Fruit fly (Drosophila melanogaster) whole organism, wandering third instar larva: ENCODE results near the gene Sfxn2.

ENCODE experiments used
- Abd-B ChIP-seq: fragments of >200 bp; optimal IDR thresholded peaks from 2 replicates; lab custom pipeline; 2017; ENCODE audit warnings: missing biosample characterization, missing genetic modification characterization
- CG32264 ChIP-seq: fragments of 200-800 bp; sonication (Bioruptor generic); optimal IDR thresholded peaks from 2 replicates; lab custom pipeline; 2016; ENCODE audit warnings: missing biosample characterization, missing genetic modification characterization
- CG9705 ChIP-seq: fragments of 200-800 bp; sonication (Bioruptor generic); optimal IDR thresholded peaks from 2 replicates; lab custom pipeline; 2018; ENCODE audit warnings: missing biosample characterization, mild to moderate bottlenecking, missing genetic modification characterization
- CrebA ChIP-seq: fragments of 200-800 bp; sonication (Bioruptor generic); optimal IDR thresholded peaks from 2 replicates; lab custom pipeline; 2016; ENCODE audit warnings: missing biosample characterization, mild to moderate bottlenecking, missing genetic modification characterization, borderline replicate concordance
- Dfd ChIP-seq: fragments of >200 bp; optimal IDR thresholded peaks from 2 replicates; lab custom pipeline; 2017; ENCODE audit warnings: missing biosample characterization, missing genetic modification characterization
- Dif ChIP-seq: fragments of 200-275, 200-300 bp; sonication (Bioruptor generic); optimal IDR thresholded peaks from 2 replicates; lab custom pipeline; 2018; ENCODE audit warnings: missing biosample characterization, missing genetic modification characterization; ENCODE audit not compliant: partially characterized antibody
- GATAd ChIP-seq: sonication (Bioruptor generic); optimal IDR thresholded peaks from 2 replicates; lab custom pipeline; 2016; ENCODE audit warnings: missing biosample characterization, missing genetic modification characterization
- HLH106 ChIP-seq: fragments of 200-800 bp; optimal IDR thresholded peaks from 3 replicates; lab custom pipeline; 2019; ENCODE audit warnings: missing biosample characterization, mild to moderate bottlenecking, missing genetic modification characterization, moderate library complexity
- Hnf4 ChIP-seq: fragments of 200-800 bp; sonication (Bioruptor generic); optimal IDR thresholded peaks from 2 replicates; lab custom pipeline; 2016; ENCODE audit warnings: missing biosample characterization, mild to moderate bottlenecking, missing genetic modification characterization
- Hr78 ChIP-seq: fragments of >200 bp; optimal IDR thresholded peaks from 2 replicates; lab custom pipeline; 2017; ENCODE audit warnings: missing biosample characterization, missing genetic modification characterization
- Hr83 ChIP-seq: fragments of 200-300 bp; sonication (Bioruptor generic); optimal IDR thresholded peaks from 2 replicates; lab custom pipeline; 2016; ENCODE audit warnings: missing biosample characterization, mild to moderate bottlenecking, missing genetic modification characterization, moderate library complexity; ENCODE audit not compliant: poor library complexity, severe bottlenecking
- Jra ChIP-seq: sonication (Bioruptor generic); optimal IDR thresholded peaks from 2 replicates; lab custom pipeline; 2016; ENCODE audit warnings: missing biosample characterization, missing genetic modification characterization
- Mio ChIP-seq: sonication (Bioruptor generic); optimal IDR thresholded peaks from 2 replicates; lab custom pipeline; 2016; ENCODE audit warnings: missing biosample characterization, missing genetic modification characterization
- Myc ChIP-seq: fragments of >200 bp; optimal IDR thresholded peaks from 2 replicates; lab custom pipeline; 2017
- N ChIP-seq: fragments of >200 bp; optimal IDR thresholded peaks from 2 replicates; lab custom pipeline; 2018; ENCODE audit warnings: missing biosample characterization, missing external identifiers, missing genetic modification characterization
- OdsH ChIP-seq: fragments of 200-800 bp; sonication (Bioruptor generic); optimal IDR thresholded peaks from 2 replicates; lab custom pipeline; 2016; ENCODE audit warnings: missing biosample characterization, mild to moderate bottlenecking, missing genetic modification characterization
- Rel ChIP-seq, 2 experiments: fragments of 200-800 bp; sonication (Bioruptor generic) in 1 of 2; optimal IDR thresholded peaks; 2 replicates in 1 of 2; 3 replicates in 1 of 2; lab custom pipeline; 2016 to 2019; ENCODE audit warnings: mild to moderate bottlenecking in 2 of 2, missing biosample characterization in 2 of 2, missing genetic modification characterization in 2 of 2, moderate library complexity in 1 of 2
- Sp1 ChIP-seq: fragments of 200-800 bp; sonication (Bioruptor generic); optimal IDR thresholded peaks from 3 replicates; lab custom pipeline; 2019; ENCODE audit warnings: missing biosample characterization, mild to moderate bottlenecking, missing genetic modification characterization, moderate library complexity
- Vsx2 ChIP-seq: fragments of 200-300, 225-300 bp; sonication (Bioruptor generic); optimal IDR thresholded peaks from 2 replicates; lab custom pipeline; 2018; ENCODE audit warnings: missing biosample characterization, missing genetic modification characterization; ENCODE audit not compliant: partially characterized antibody
- br ChIP-seq: fragments of 200-800 bp; sonication (Bioruptor generic); optimal IDR thresholded peaks from 2 replicates; lab custom pipeline; 2016; ENCODE audit warnings: missing biosample characterization, missing genetic modification characterization
- brk ChIP-seq: fragments of 200-800 bp; sonication (Bioruptor generic); optimal IDR thresholded peaks from 2 replicates; lab custom pipeline; 2016; ENCODE audit warnings: missing biosample characterization, mild to moderate bottlenecking, missing genetic modification characterization
- dl ChIP-seq, 2 experiments: fragments of 175-275, 200-275 bp in 1 of 2; fragments of 200-275 bp in 1 of 2; sonication (Bioruptor generic); optimal IDR thresholded peaks; lab custom pipeline; 2018; ENCODE audit warnings: mild to moderate bottlenecking in 2 of 2, missing biosample characterization in 2 of 2, missing genetic modification characterization in 2 of 2, moderate library complexity in 2 of 2; ENCODE audit not compliant: partially characterized antibody in 2 of 2, insufficient read depth in 1 of 2
- dmrt93B ChIP-seq: fragments of 200-800 bp; sonication (Bioruptor generic); optimal IDR thresholded peaks from 2 replicates; lab custom pipeline; 2018; ENCODE audit warnings: missing biosample characterization, mild to moderate bottlenecking, missing genetic modification characterization
- dsf ChIP-seq: sonication (Bioruptor generic); optimal IDR thresholded peaks from 2 replicates; lab custom pipeline; 2016; ENCODE audit warnings: missing biosample characterization, missing genetic modification characterization, borderline replicate concordance
- ey ChIP-seq: fragments of 200-800 bp; sonication (Bioruptor generic); optimal IDR thresholded peaks from 2 replicates; lab custom pipeline; 2016; ENCODE audit warnings: missing biosample characterization, missing genetic modification characterization
- foxo ChIP-seq, 2 experiments: fragments of 200-800 bp; sonication (Bioruptor generic); optimal IDR thresholded peaks; 2 replicates in 1 of 2; 3 replicates in 1 of 2; lab custom pipeline; 2016 to 2017; ENCODE audit warnings: missing biosample characterization in 2 of 2, missing genetic modification characterization in 2 of 2
- fru ChIP-seq: fragments of 200-800 bp; sonication (Bioruptor generic); optimal IDR thresholded peaks from 3 replicates; lab custom pipeline; 2016; ENCODE audit warnings: missing biosample characterization, mild to moderate bottlenecking, missing genetic modification characterization
- h ChIP-seq: fragments of 200-800 bp; sonication (Bioruptor generic); optimal IDR thresholded peaks from 3 replicates; lab custom pipeline; 2016; ENCODE audit warnings: missing biosample characterization, mild to moderate bottlenecking, missing genetic modification characterization
- jim ChIP-seq: fragments of 175-275, 200-325 bp; sonication (Bioruptor generic); optimal IDR thresholded peaks from 2 replicates; lab custom pipeline; 2016; ENCODE audit warnings: missing biosample characterization, mild to moderate bottlenecking, missing genetic modification characterization
- lola ChIP-seq: fragments of >200 bp; optimal IDR thresholded peaks from 2 replicates; lab custom pipeline; 2017; ENCODE audit warnings: missing biosample characterization, missing genetic modification characterization
- pan ChIP-seq: fragments of >200 bp; optimal IDR thresholded peaks from 2 replicates; lab custom pipeline; 2017
- psq ChIP-seq: fragments of 200-800 bp; sonication (Bioruptor generic); optimal IDR thresholded peaks from 3 replicates; lab custom pipeline; 2017; ENCODE audit warnings: missing biosample characterization, mild to moderate bottlenecking, missing genetic modification characterization, moderate library complexity
- rgr ChIP-seq: fragments of 200-800 bp; sonication (Bioruptor generic); optimal IDR thresholded peaks from 3 replicates; lab custom pipeline; 2016; ENCODE audit warnings: missing biosample characterization, mild to moderate bottlenecking, missing genetic modification characterization
- sage ChIP-seq: fragments of 200-800 bp; sonication (Bioruptor generic); optimal IDR thresholded peaks from 2 replicates; lab custom pipeline; 2016; ENCODE audit warnings: missing biosample characterization, mild to moderate bottlenecking, missing genetic modification characterization
- sv ChIP-seq: fragments of 200-800 bp; sonication (Bioruptor generic); optimal IDR thresholded peaks from 3 replicates; lab custom pipeline; 2016; ENCODE audit warnings: missing biosample characterization, missing genetic modification characterization
- tai ChIP-seq: sonication (Bioruptor generic); optimal IDR thresholded peaks from 2 replicates; lab custom pipeline; 2016; ENCODE audit warnings: missing biosample characterization, missing genetic modification characterization
- usp ChIP-seq: fragments of >200 bp; optimal IDR thresholded peaks from 2 replicates; lab custom pipeline; 2017; ENCODE audit warnings: missing biosample characterization, missing genetic modification characterization
- woc ChIP-seq: sonication (Bioruptor generic); optimal IDR thresholded peaks from 2 replicates; lab custom pipeline; 2016; ENCODE audit warnings: missing biosample characterization, mild to moderate bottlenecking, missing genetic modification characterization

Sfxn2 gene

DNA sequence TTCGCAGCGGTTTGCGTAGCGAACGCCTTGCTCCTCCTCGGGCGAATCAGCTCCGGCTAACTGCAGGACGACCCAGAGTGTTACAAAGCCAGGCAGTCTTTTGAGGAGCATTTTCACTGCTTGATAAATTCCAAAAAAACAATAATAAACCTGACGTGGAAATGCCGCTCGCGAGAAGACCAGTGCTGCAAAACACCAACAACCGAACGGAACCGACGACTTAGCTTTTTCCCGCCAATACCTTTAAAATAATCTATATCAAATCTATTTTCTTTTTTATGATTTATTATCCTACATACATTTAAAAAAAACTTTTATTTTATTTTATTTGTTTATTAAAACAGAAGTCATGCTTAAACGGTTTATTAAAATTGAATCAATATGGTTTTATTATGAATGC lies 33.1 kb downstream of the Sfxn2 start, which contains the start of gene CNPYb:
Gene CNPYb (minus strand): TSS at position 186 of the 400 bp plus-strand sequence.
- TF ChIP-seq pan (lab: Kevin White, UChicago) (no peak), Jra (no peak), dl (GFP tag; optimal IDR thresholded peaks at IDR 0.05; lab: Kevin White, UChicago; ENCODE audit: insufficient read depth in 1 of 2, partially characterized antibody in 2 of 2) (no peak), Dif (GFP tag; lab: Kevin White, UChicago) (no peak), sage (GFP tag; lab: Kevin White, UChicago) (peak; percentile 47), rgr (GFP tag; lab: Kevin White, UChicago) (no peak), Hnf4 (no peak), dmrt93B (GFP tag; lab: Kevin White, UChicago) (no peak), CG9705 (peak; percentile 6), br (GFP tag; lab: Kevin White, UChicago) (no peak), GATAd (GFP tag; lab: Kevin White, UChicago) (no peak), h (GFP tag; lab: Kevin White, UChicago) (no peak), CrebA (GFP tag; lab: Kevin White, UChicago) (no peak), OdsH (no peak), jim (GFP tag; lab: Kevin White, UChicago) (no peak), Dfd (GFP tag; lab: Kevin White, UChicago) (no peak), Hr83 (GFP tag; lab: Kevin White, UChicago) (no peak), fru (no peak), CG32264 (GFP tag; lab: Kevin White, UChicago) (no peak), Abd-B (GFP tag; lab: Kevin White, UChicago) (no peak), Sp1 (peak; percentile 21), lola (no peak), dsf (no peak), Myc (peak; percentile 72), usp (GFP tag; lab: Kevin White, UChicago) (no peak), Vsx2 (GFP tag; lab: Kevin White, UChicago) (no peak), woc (GFP tag; lab: Kevin White, UChicago) (peak; percentile 34), sv (GFP tag; lab: Kevin White, UChicago) (no peak), brk (GFP tag; lab: Kevin White, UChicago) (no peak), Hr78 (GFP tag; lab: Kevin White, UChicago) (no peak), N (GFP tag; lab: Kevin White, UChicago) (no peak), HLH106 (tag; lab: Kevin White, UChicago) (no peak), psq (GFP tag; lab: Kevin White, UChicago) (no peak), foxo (GFP tag; optimal IDR thresholded peaks at IDR 0.05; lab: Kevin White, UChicago) (no peak), Mio (GFP tag; lab: Kevin White, UChicago) (no peak), tai (GFP tag; lab: Kevin White, UChicago) (no peak), Rel (GFP tag; optimal IDR thresholded peaks at IDR 0.05; lab: Kevin White, UChicago) (no peak), Rel (tag; optimal IDR thresholded peaks at IDR 0.05; lab: Kevin White, UChicago) (no peak), ey (GFP tag; lab: Kevin White, UChicago) (no peak)
- TF ChIP-seq, all 38 proteins: peak for 5

DNA sequence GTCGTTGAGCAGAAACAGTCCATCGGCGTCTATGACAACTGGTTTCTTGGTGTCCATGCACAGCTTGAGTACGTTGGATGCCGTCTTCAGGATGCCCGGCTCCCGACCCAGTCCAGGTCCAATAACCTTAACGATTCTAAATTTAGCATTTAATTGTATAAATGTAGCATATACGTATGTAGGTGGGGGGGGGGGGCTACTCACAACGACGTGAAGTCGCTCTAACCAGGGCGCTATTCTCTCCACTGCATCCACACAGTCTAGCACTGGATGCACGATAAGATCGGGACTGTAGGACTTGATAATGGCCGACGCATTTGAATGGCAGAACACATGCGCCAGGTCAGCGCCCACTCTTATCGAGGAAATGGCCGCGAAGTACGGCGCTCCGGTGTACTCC lies 34.1 kb downstream of the Sfxn2 start:
- TF ChIP-seq Dfd (GFP tag; lab: Kevin White, UChicago) = peak; percentile 59
- no peak for TF ChIP-seq Jra

DNA sequence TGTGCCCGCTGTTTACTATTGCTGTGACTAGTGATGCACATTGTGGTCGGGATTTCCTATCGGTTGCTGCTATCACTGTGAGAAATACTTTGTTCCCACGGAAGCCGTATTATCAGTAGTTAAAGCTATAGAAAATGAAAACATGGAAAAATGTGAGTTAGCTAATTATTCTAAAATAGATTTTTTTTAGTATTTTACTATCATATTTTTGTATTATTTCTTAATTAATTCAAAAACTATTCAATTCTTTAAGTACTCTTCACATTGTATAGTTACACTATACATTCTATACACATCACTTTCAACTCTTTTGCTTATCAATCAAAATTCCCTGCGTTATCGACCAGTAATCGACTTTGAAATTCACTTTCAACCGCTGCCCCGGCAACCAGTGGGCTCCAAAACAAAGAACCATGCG lies 34.7 kb downstream of the Sfxn2 start, which contains the start of the genes Naxd and CG14079:
Gene Naxd (minus strand): TSS at position 45 of the 418 bp plus-strand sequence.
Gene CG14079 (plus strand): TSS at position 335 of the 418 bp plus-strand sequence.
- TF ChIP-seq CrebA (GFP tag; lab: Kevin White, UChicago) (no peak), HLH106 (tag; lab: Kevin White, UChicago) (peak; percentile 78), psq (GFP tag; lab: Kevin White, UChicago) (peak; percentile 73), Abd-B (GFP tag; lab: Kevin White, UChicago) (no peak), GATAd (GFP tag; lab: Kevin White, UChicago) (peak; percentile 24), CG9705 (peak; percentile 47), dsf (peak; percentile 19), Hr83 (GFP tag; lab: Kevin White, UChicago) (peak; percentile 42), br (GFP tag; lab: Kevin White, UChicago) (peak; percentile 63), Mio (GFP tag; lab: Kevin White, UChicago) (no peak), ey (GFP tag; lab: Kevin White, UChicago) (peak; percentile 64), Jra (peak; percentile 41), Sp1 (peak; percentile 62), CG32264 (GFP tag; lab: Kevin White, UChicago) (no peak), Vsx2 (GFP tag; lab: Kevin White, UChicago) (no peak), OdsH (peak; percentile 77), lola (no peak), Hr78 (GFP tag; lab: Kevin White, UChicago) (no peak), h (GFP tag; lab: Kevin White, UChicago) (peak; percentile 78), Rel (GFP tag; optimal IDR thresholded peaks at IDR 0.05; lab: Kevin White, UChicago) (no peak), Rel (tag; optimal IDR thresholded peaks at IDR 0.05; lab: Kevin White, UChicago) (no peak), sv (GFP tag; lab: Kevin White, UChicago) (peak; percentile 26), brk (GFP tag; lab: Kevin White, UChicago) (no peak), dl (GFP tag; optimal IDR thresholded peaks at IDR 0.05; lab: Kevin White, UChicago; ENCODE audit: insufficient read depth in 1 of 2, partially characterized antibody in 2 of 2) (no peak), sage (GFP tag; lab: Kevin White, UChicago) (peak; percentile 19), woc (GFP tag; lab: Kevin White, UChicago) (peak; percentile 26), foxo (GFP tag; optimal IDR thresholded peaks at IDR 0.05; lab: Kevin White, UChicago) (peak in 1 of 2 experiments; percentile 90), jim (GFP tag; lab: Kevin White, UChicago) (peak; percentile 10), Dif (GFP tag; lab: Kevin White, UChicago) (no peak), tai (GFP tag; lab: Kevin White, UChicago) (no peak), rgr (GFP tag; lab: Kevin White, UChicago) (peak; percentile 89), pan (lab: Kevin White, UChicago) (no peak), Hnf4 (peak; percentile 83), Dfd (GFP tag; lab: Kevin White, UChicago) (no peak), usp (GFP tag; lab: Kevin White, UChicago) (no peak), N (GFP tag; lab: Kevin White, UChicago) (no peak), dmrt93B (GFP tag; lab: Kevin White, UChicago) (no peak), Myc (no peak), fru (peak; percentile 71)
